Fruit fly (Drosophila melanogaster): Measurements from ENCODE around the gene CG4287.

Gene CG4287

dm6 chr3R:15934952-15935351, 28.7 kb downstream of the CG4287 start, which contains the start of gene Sap47 (continued):
- TF ChIP-seq sna (GFP tag; IDR thresholded peaks at IDR 0.05; ENCODE audit: partially characterized antibody) (peak; percentile 71), CG34422 (GFP tag; IDR thresholded peaks at IDR 0.05) (peak; percentile 66; the same call in 1 of the 3 replicates), CG8290 (GFP tag; optimal IDR thresholded peaks at IDR 0.05) (no peak), CG8290 (tag; optimal IDR thresholded peaks at IDR 0.05) (peak in 1 of 2 experiments; percentile 67), dpn (GFP tag; optimal IDR thresholded peaks at IDR 0.05) (peak in 1 of 2 experiments; percentile 1), CG12071 (GFP tag; optimal IDR thresholded peaks at IDR 0.05) (peak; percentile 25), Dbx (GFP tag; IDR thresholded peaks at IDR 0.05) (peak; percentile 58; the same call in 1 of the 3 replicates), Doc3 (GFP tag; IDR thresholded peaks at IDR 0.05; ENCODE audit: partially characterized antibody) (peak; percentile 76), CG13894 (tag; optimal IDR thresholded peaks at IDR 0.05) (peak; percentile 23), esg (GFP tag; conservative IDR thresholded peaks at IDR 0.05) (no peak), CG31388 (GFP tag; optimal IDR thresholded peaks at IDR 0.05) (no peak), Ada2b (GFP tag; IDR thresholded peaks at IDR 0.05) (no peak), CG14014 (GFP tag; IDR thresholded peaks at IDR 0.05) (peak; percentile 22; the same call in 1 of the 2 replicates), Bteb2 (GFP tag; optimal IDR thresholded peaks at IDR 0.05) (no peak), Nf-YC (tag; optimal IDR thresholded peaks at IDR 0.05) (peak; percentile 23), sug (tag; optimal IDR thresholded peaks at IDR 0.05) (peak; percentile 31), CG2202 (tag; optimal IDR thresholded peaks at IDR 0.05) (no peak), CG5180 (GFP tag; optimal IDR thresholded peaks at IDR 0.05) (no peak), Hr78 (GFP tag; optimal IDR thresholded peaks at IDR 0.05) (no peak), CG13287 (GFP tag; IDR thresholded peaks at IDR 0.05; ENCODE audit: partially characterized antibody) (peak; percentile 90), ranshi (GFP tag; IDR thresholded peaks at IDR 0.05) (no peak; the same call in 1 of the 2 replicates), pfk (GFP tag; optimal IDR thresholded peaks at IDR 0.05) (no peak), rib (GFP tag; IDR thresholded peaks at IDR 0.05) (0 out of 2 replicates have a peak, but pooled peaks have one; percentile 21), CG7786 (GFP tag; optimal IDR thresholded peaks at IDR 0.05) (no peak), hbn (GFP tag; IDR thresholded peaks at IDR 0.05; ENCODE audit: partially characterized antibody) (peak; percentile 83), bigmax (GFP tag; optimal IDR thresholded peaks at IDR 0.05) (no peak), Dll (GFP tag; IDR thresholded peaks at IDR 0.05; ENCODE audit: partially characterized antibody) (peak; percentile 84), hth (optimal IDR thresholded peaks at IDR 0.05) (no peak), bbx (GFP tag; IDR thresholded peaks at IDR 0.05; ENCODE audit: partially characterized antibody) (peak; percentile 85), CG16815 (GFP tag; optimal IDR thresholded peaks at IDR 0.05) (no peak), pzg (GFP tag; optimal IDR thresholded peaks at IDR 0.05) (peak; percentile 80), peb (GFP tag; IDR thresholded peaks at IDR 0.05) (no peak), CG12391 (tag; optimal IDR thresholded peaks at IDR 0.05) (peak; percentile 28), CG3847 (GFP tag; IDR thresholded peaks at IDR 0.05) (peak; percentile 22; the same call in 1 of the 2 replicates), cato (GFP tag; optimal IDR thresholded peaks at IDR 0.05; ENCODE audit: borderline replicate concordance) (no peak), nmo (GFP tag; optimal IDR thresholded peaks at IDR 0.05) (peak; percentile 21), pho (GFP tag; optimal IDR thresholded peaks at IDR 0.05) (no peak), CG17912 (GFP tag; optimal IDR thresholded peaks at IDR 0.05) (no peak), so (GFP tag; IDR thresholded peaks at IDR 0.05) (peak; percentile 18; the same call in 1 of the 3 replicates), YL-1 (GFP tag; optimal IDR thresholded peaks at IDR 0.05) (peak; percentile 59), knrl (GFP tag; IDR thresholded peaks at IDR 0.05; ENCODE audit: partially characterized antibody) (peak; percentile 77), CG7963 (GFP tag; IDR thresholded peaks at IDR 0.05; ENCODE audit: partially characterized antibody) (peak; percentile 68; the same call in 2 of the 3 replicates), onecut (GFP tag; IDR thresholded peaks at IDR 0.05) (peak; percentile 80), Dip2 (GFP tag; IDR thresholded peaks at IDR 0.05) (no peak), CG13424 (tag; optimal IDR thresholded peaks at IDR 0.05) (peak; percentile 14), slou (GFP tag; optimal IDR thresholded peaks at IDR 0.05) (no peak), CG10321 (GFP tag; IDR thresholded peaks at IDR 0.05) (no peak), chinmo (GFP tag; IDR thresholded peaks at IDR 0.05; ENCODE audit: partially characterized antibody) (peak; percentile 96), CG7745 (tag; optimal IDR thresholded peaks at IDR 0.05) (no peak), Opbp (GFP tag; IDR thresholded peaks at IDR 0.05; ENCODE audit: partially characterized antibody) (peak; percentile 76; the same call in 2 of the 3 replicates)
